Worm (Caenorhabditis elegans) whole organism, L3 larva: ENCODE results near the gene T19D12.6.

Experiments used
- ceh-82 ChIP-seq: fragments of 150-350 bp; optimal IDR thresholded peaks from 2 replicates; lab custom pipeline; 2014; ENCODE audit warnings: missing biosample characterization, missing genetic modification characterization
- elt-1 ChIP-seq: fragments of 150-350 bp; optimal IDR thresholded peaks from 2 replicates; lab custom pipeline; 2014; ENCODE audit warnings: missing biosample characterization, missing genetic modification characterization
- elt-3 ChIP-seq, 3 experiments: fragments of 150-350 bp in 1 of 3; sonication (generic microtip) in 2 of 3; optimal IDR thresholded peaks; 2 replicates in 2 of 3; 4 replicates in 1 of 3; lab custom pipeline; 2014 to 2017; ENCODE audit warnings: missing biosample characterization in 3 of 3, missing genetic modification characterization in 3 of 3
- fkh-10 ChIP-seq: sonication (generic microtip); optimal IDR thresholded peaks from 2 replicates; lab custom pipeline; 2017; ENCODE audit warnings: missing biosample characterization, missing genetic modification reagents, missing genetic modification characterization
- nhr-237 ChIP-seq: fragments of 150-350 bp; optimal IDR thresholded peaks from 2 replicates; lab custom pipeline; 2014; ENCODE audit warnings: missing biosample characterization, missing genetic modification characterization
- nhr-77 ChIP-seq: fragments of 150-350 bp; optimal IDR thresholded peaks from 2 replicates; lab custom pipeline; 2014; ENCODE audit warnings: missing biosample characterization, missing genetic modification characterization
- pqm-1 ChIP-seq: fragments of 150-350 bp; optimal IDR thresholded peaks from 2 replicates; lab custom pipeline; 2017; ENCODE audit warnings: missing biosample characterization, missing genetic modification characterization, inconsistent platforms
- sea-2 ChIP-seq: fragments of 150-350 bp; sonication (generic microtip); optimal IDR thresholded peaks from 4 replicates; lab custom pipeline; 2014; ENCODE audit warnings: missing biosample characterization, missing genetic modification reagents, missing genetic modification characterization
- unc-62 ChIP-seq: fragments of 150-350 bp; sonication (generic microtip); optimal IDR thresholded peaks from 4 replicates; lab custom pipeline; 2014; ENCODE audit warnings: missing biosample characterization, missing genetic modification reagents, missing genetic modification characterization
- ztf-11 ChIP-seq: fragments of 150-350 bp; optimal IDR thresholded peaks from 2 replicates; lab custom pipeline; 2014; ENCODE audit warnings: missing biosample characterization, missing genetic modification characterization

DNA sequence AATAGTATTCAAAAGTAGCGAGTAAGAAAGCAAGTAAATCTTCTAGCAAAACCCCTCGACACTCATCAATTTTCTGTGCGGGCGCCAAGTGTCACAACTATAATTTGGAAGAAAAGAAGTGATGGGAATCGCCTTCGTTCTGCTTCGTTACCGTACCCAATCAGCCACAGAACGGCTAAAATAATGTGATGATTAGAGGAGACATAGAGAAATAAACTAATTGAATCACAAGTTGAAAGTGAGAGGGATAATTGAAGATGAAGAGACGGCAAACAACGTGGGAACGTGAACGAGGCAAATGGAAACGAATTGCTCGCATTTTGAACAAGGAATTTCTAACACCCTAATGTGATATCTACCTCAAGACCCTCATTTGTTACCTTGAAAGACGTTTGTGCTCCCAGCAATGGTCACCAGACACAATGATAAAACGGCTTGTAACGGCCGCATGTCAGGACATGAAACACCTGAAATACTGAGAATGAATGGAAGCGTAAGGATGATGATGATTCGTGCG, at the start of gene T19D12.6:
- TF ChIP-seq elt-3 (tag; optimal IDR thresholded peaks at IDR 0.05; lab: Kevin White, UChicago) = no peak
- TF ChIP-seq nhr-77 = no peak
- no peak for TF ChIP-seq ztf-11 (tag; lab: Kevin White, UChicago)
- TF ChIP-seq elt-1 (tag; lab: Kevin White, UChicago) = no peak
- TF ChIP-seq unc-62 (GFP tag; lab: Kevin White, UChicago) = no peak
- TF ChIP-seq fkh-10 (GFP tag; lab: Kevin White, UChicago) = no peak
- no peak for TF ChIP-seq ceh-82
- no peak for TF ChIP-seq sea-2 (GFP tag; lab: Kevin White, UChicago)
- TF ChIP-seq pqm-1 (tag; lab: Kevin White, UChicago) = no peak
- no peak for TF ChIP-seq nhr-237 (tag; lab: Kevin White, UChicago)
